Fruit fly (Drosophila melanogaster) whole organism, embryonic: ENCODE data around the gene nSMase.

Experiments used
- Aef1 ChIP-seq: fragments of 200-800 bp; sonication (Bioruptor generic); IDR thresholded peaks from 3 replicates; pipeline ENCODE4 v1.3.6; 2022; ENCODE audit warnings: missing biosample characterization, missing genetic modification characterization
- Bteb2 ChIP-seq: fragments of 200-800 bp; sonication (Bioruptor generic); optimal IDR thresholded peaks from 2 replicates; lab custom pipeline; 2016; ENCODE audit warnings: missing biosample characterization, missing genetic modification characterization
- CG12744 ChIP-seq: fragments of 200-800 bp; sonication (Bioruptor generic); optimal IDR thresholded peaks from 2 replicates; lab custom pipeline; 2016; ENCODE audit warnings: missing biosample characterization, missing genetic modification characterization
- CG13624 ChIP-seq: fragments of 200-800 bp; sonication (Bioruptor generic); optimal IDR thresholded peaks from 2 replicates; lab custom pipeline; 2016; ENCODE audit warnings: missing biosample characterization, missing genetic modification characterization
- CG15269 ChIP-seq: fragments of 200-800 bp; sonication (Bioruptor generic); optimal IDR thresholded peaks from 2 replicates; lab custom pipeline; 2018; ENCODE audit warnings: missing biosample characterization, mild to moderate bottlenecking, missing genetic modification characterization, moderate library complexity
- CG17186 ChIP-seq: fragments of 200-800 bp; sonication (Bioruptor generic); optimal IDR thresholded peaks from 3 replicates; lab custom pipeline; 2017; ENCODE audit warnings: missing biosample characterization, missing genetic modification reagents, missing genetic modification characterization
- CG18262 ChIP-seq: fragments of 200-800 bp; optimal IDR thresholded peaks from 3 replicates; lab custom pipeline; 2019; ENCODE audit warnings: missing biosample characterization, mild to moderate bottlenecking, missing genetic modification characterization, moderate library complexity
- CG18764 ChIP-seq: fragments of 200-800 bp; sonication (Bioruptor generic); optimal IDR thresholded peaks from 3 replicates; lab custom pipeline; 2016; ENCODE audit warnings: missing biosample characterization, missing genetic modification characterization
- CG30020 ChIP-seq: fragments of 200-800 bp; optimal IDR thresholded peaks from 2 replicates; lab custom pipeline; 2019; ENCODE audit warnings: missing biosample characterization, mild to moderate bottlenecking, missing genetic modification characterization, moderate library complexity
- CG30431 ChIP-seq: fragments of 200-800 bp; sonication (Bioruptor generic); optimal IDR thresholded peaks from 2 replicates; lab custom pipeline; 2017; ENCODE audit warnings: missing biosample characterization, missing genetic modification characterization
- CG34376 ChIP-seq: fragments of 200-800 bp; sonication (Bioruptor generic); optimal IDR thresholded peaks from 2 replicates; lab custom pipeline; 2018; ENCODE audit warnings: missing biosample characterization, mild to moderate bottlenecking, missing genetic modification characterization
- CG4730 ChIP-seq: fragments of 200-800 bp; sonication (Bioruptor generic); IDR thresholded peaks from 2 replicates; pipeline ENCODE4 v1.3.6; 2022; ENCODE audit warnings: missing biosample characterization, missing genetic modification characterization
- CG4820 ChIP-seq: fragments of 200-800 bp; sonication (Bioruptor generic); optimal IDR thresholded peaks from 3 replicates; lab custom pipeline; 2016; ENCODE audit warnings: missing biosample characterization, missing genetic modification characterization
- CG7357 ChIP-seq: fragments of 200-800 bp; sonication (Bioruptor generic); IDR thresholded peaks from 3 replicates; pipeline ENCODE4 v1.3.6; 2022; ENCODE audit warnings: missing biosample characterization, missing genetic modification characterization
- CG7372 ChIP-seq: fragments of 200-800 bp; sonication (Bioruptor generic); IDR thresholded peaks from 2 replicates; pipeline ENCODE4 v1.3.6; 2022; ENCODE audit warnings: missing biosample characterization, missing genetic modification characterization
- CG7786 ChIP-seq: fragments of 200-800 bp; sonication (Bioruptor generic); optimal IDR thresholded peaks from 2 replicates; lab custom pipeline; 2016; ENCODE audit warnings: missing biosample characterization, missing genetic modification characterization
- CG9215 ChIP-seq: fragments of 200-800 bp; sonication (Bioruptor generic); IDR thresholded peaks from 2 replicates; pipeline ENCODE4 v1.3.6; 2022; ENCODE audit warnings: missing biosample characterization, missing genetic modification characterization
- Dll ChIP-seq: fragments of 200-800 bp; sonication (Bioruptor generic); IDR thresholded peaks from 4 replicates; pipeline ENCODE4 v1.3.6; 2022; ENCODE audit warnings: missing biosample characterization, missing genetic modification characterization; ENCODE audit not compliant: partially characterized antibody
- Elba2 ChIP-seq: fragments of 200-800 bp; sonication (Bioruptor generic); optimal IDR thresholded peaks from 3 replicates; lab custom pipeline; 2016; ENCODE audit warnings: missing biosample characterization, missing genetic modification characterization
- Ets65A ChIP-seq: fragments of 200-800 bp; sonication (Bioruptor generic); peaks from one replicate; lab custom pipeline; 2016; ENCODE audit warnings: missing biosample characterization, missing genetic modification characterization
- HLH54F ChIP-seq: fragments of 200-800 bp; sonication (Bioruptor generic); optimal IDR thresholded peaks from 3 replicates; lab custom pipeline; 2016; ENCODE audit warnings: missing biosample characterization, missing genetic modification characterization
- Hr78 ChIP-seq, 2 experiments: fragments of 200-800 bp in 1 of 2; fragments of >200 bp in 1 of 2; sonication (Bioruptor generic) in 1 of 2; optimal IDR thresholded peaks; 2 replicates each; lab custom pipeline; 2017 to 2019; ENCODE audit warnings: missing biosample characterization in 2 of 2, missing genetic modification characterization in 2 of 2, mild to moderate bottlenecking in 1 of 2, moderate library complexity in 1 of 2
- Kr ChIP-seq: fragments of 200-800 bp; sonication (Bioruptor generic); optimal IDR thresholded peaks from 2 replicates; lab custom pipeline; 2017; ENCODE audit warnings: missing biosample characterization, mild to moderate bottlenecking, missing genetic modification characterization
- Max ChIP-seq: fragments of 200-800 bp; sonication (Bioruptor generic); optimal IDR thresholded peaks from 2 replicates; lab custom pipeline; 2016; ENCODE audit warnings: missing biosample characterization, mild to moderate bottlenecking, missing genetic modification characterization
- NC2β ChIP-seq: fragments of 200-800 bp; sonication (Bioruptor generic); optimal IDR thresholded peaks from 2 replicates; lab custom pipeline; 2016; ENCODE audit warnings: missing biosample characterization, missing genetic modification characterization
- Pdp1 ChIP-seq, 2 experiments: fragments of 200-800 bp; sonication (Bioruptor generic); optimal IDR thresholded peaks; 3 replicates each; lab custom pipeline; 2016; ENCODE audit warnings: missing biosample characterization in 2 of 2, missing genetic modification characterization in 2 of 2, mild to moderate bottlenecking in 1 of 2, moderate library complexity in 1 of 2
- Ptx1 ChIP-seq: fragments of 200-800 bp; sonication (Bioruptor generic); IDR thresholded peaks from 2 replicates; pipeline ENCODE4 v1.3.6; 2022; ENCODE audit warnings: missing biosample characterization, missing genetic modification characterization
- Side ChIP-seq: fragments of 200-800 bp; sonication (Bioruptor generic); optimal IDR thresholded peaks from 2 replicates; lab custom pipeline; 2016; ENCODE audit warnings: missing biosample characterization, missing genetic modification characterization
- Trl ChIP-seq, 3 experiments: fragments of >200 bp in 2 of 3; fragments of 200-800 bp in 1 of 3; sonication (Bioruptor generic) in 1 of 3; optimal IDR thresholded peaks; 2 replicates in 1 of 3; 3 replicates in 2 of 3; lab custom pipeline; 2016 to 2017; ENCODE audit warnings: missing biosample characterization in 1 of 3, missing genetic modification characterization in 1 of 3
- bab2 ChIP-seq: fragments of 200-800 bp; sonication (Bioruptor generic); optimal IDR thresholded peaks from 2 replicates; lab custom pipeline; 2016; ENCODE audit warnings: missing biosample characterization, missing genetic modification characterization
- bcd ChIP-seq: fragments of 200-800 bp; sonication (Bioruptor generic); optimal IDR thresholded peaks from 2 replicates; lab custom pipeline; 2017; ENCODE audit warnings: missing biosample characterization, mild to moderate bottlenecking, missing genetic modification characterization
- cas ChIP-seq: fragments of 200-800 bp; sonication (Bioruptor generic); IDR thresholded peaks from 2 replicates; pipeline ENCODE4 v1.3.6; 2022; ENCODE audit warnings: missing biosample characterization, missing genetic modification characterization
- cg ChIP-seq: fragments of 200-800 bp; sonication (Bioruptor generic); optimal IDR thresholded peaks from 3 replicates; lab custom pipeline; 2019; ENCODE audit warnings: missing biosample characterization, mild to moderate bottlenecking, missing genetic modification characterization, moderate library complexity
- crol ChIP-seq: fragments of 200-800 bp; sonication (Bioruptor generic); IDR thresholded peaks from 2 replicates; pipeline ENCODE4 v1.3.6; 2022; ENCODE audit warnings: missing biosample characterization, missing genetic modification characterization
- dpn ChIP-seq, 2 experiments: fragments of 200-800 bp; sonication (Bioruptor generic); optimal IDR thresholded peaks; 3 replicates each; lab custom pipeline; 2016; ENCODE audit warnings: missing biosample characterization in 2 of 2, missing genetic modification characterization in 2 of 2
- en ChIP-seq: fragments of 200-800 bp; sonication (Bioruptor generic); optimal IDR thresholded peaks from 2 replicates; lab custom pipeline; 2016; ENCODE audit warnings: missing biosample characterization, missing genetic modification characterization
- exex ChIP-seq: fragments of 200-800 bp; sonication (Bioruptor generic); optimal IDR thresholded peaks from 4 replicates; lab custom pipeline; 2018; ENCODE audit warnings: missing biosample characterization, mild to moderate bottlenecking, missing genetic modification characterization, moderate library complexity
- gce ChIP-seq: fragments of 200-800 bp; sonication (Bioruptor generic); IDR thresholded peaks from 3 replicates; pipeline ENCODE4 v1.3.6; 2022; ENCODE audit warnings: missing biosample characterization, missing genetic modification characterization
- ham ChIP-seq: fragments of 200-800 bp; sonication (Bioruptor generic); IDR thresholded peaks from 2 replicates; pipeline ENCODE4 v1.3.6; 2022; ENCODE audit warnings: missing biosample characterization, missing genetic modification characterization
- hkb ChIP-seq, 2 experiments: fragments of 200-800 bp in 1 of 2; fragments of >200 bp in 1 of 2; sonication (Bioruptor generic) in 1 of 2; IDR thresholded peaks in 1 of 2; optimal IDR thresholded peaks in 1 of 2; 2 replicates each; pipeline versions ENCODE4 v1.3.6 to Lab custom; 2017 to 2022; ENCODE audit warnings: missing biosample characterization in 1 of 2, missing genetic modification characterization in 1 of 2
- knrl ChIP-seq: fragments of 200-800 bp; sonication (Bioruptor generic); IDR thresholded peaks from 3 replicates; pipeline ENCODE4 v1.3.6; 2022; ENCODE audit warnings: missing biosample characterization, missing genetic modification characterization; ENCODE audit not compliant: partially characterized antibody
- lilli ChIP-seq: fragments of 200-800 bp; sonication (Bioruptor generic); optimal IDR thresholded peaks from 3 replicates; lab custom pipeline; 2016; ENCODE audit warnings: missing biosample characterization, missing genetic modification characterization
- nau ChIP-seq: fragments of 200-800 bp; sonication (Bioruptor generic); optimal IDR thresholded peaks from 3 replicates; lab custom pipeline; 2017; ENCODE audit warnings: missing biosample characterization, mild to moderate bottlenecking, missing genetic modification characterization, missing genetic modification reagents
- nmo ChIP-seq: fragments of 200-800 bp; sonication (Bioruptor generic); optimal IDR thresholded peaks from 2 replicates; lab custom pipeline; 2018; ENCODE audit warnings: missing biosample characterization, mild to moderate bottlenecking, missing genetic modification characterization, moderate library complexity
- pzg ChIP-seq: fragments of 200-800 bp; sonication (Bioruptor generic); optimal IDR thresholded peaks from 3 replicates; lab custom pipeline; 2018; ENCODE audit warnings: missing biosample characterization, mild to moderate bottlenecking, missing genetic modification characterization, moderate library complexity
- ro ChIP-seq: fragments of 200-800 bp; sonication (Bioruptor generic); IDR thresholded peaks from 2 replicates; pipeline ENCODE4 v1.3.6; 2022; ENCODE audit warnings: missing biosample characterization, missing genetic modification characterization
- sens-2 ChIP-seq: fragments of 200-800 bp; sonication (Bioruptor generic); IDR thresholded peaks from 2 replicates; pipeline ENCODE4 v1.3.6; 2022; ENCODE audit warnings: missing biosample characterization, missing genetic modification characterization
- sisA ChIP-seq: fragments of 200-800 bp; sonication (Bioruptor generic); IDR thresholded peaks from 2 replicates; pipeline ENCODE4 v1.3.6; 2022; ENCODE audit warnings: missing biosample characterization, missing genetic modification characterization
- tin ChIP-seq: fragments of 200-800 bp; sonication (Bioruptor generic); optimal IDR thresholded peaks from 3 replicates; lab custom pipeline; 2016; ENCODE audit warnings: missing biosample characterization, missing genetic modification characterization

nSMase gene

dm6 chr3L:3239033-3239752, 20.2 kb downstream of the nSMase start, which contains the start of gene CG17746 (continued):
- TF ChIP-seq CG30020 (no peak), CG18764 (GFP tag; lab: Kevin White, UChicago) (no peak), CG17186 (GFP tag; lab: Kevin White, UChicago) (peak; percentile 83), Pdp1 (GFP tag; optimal IDR thresholded peaks at IDR 0.05; lab: Kevin White, UChicago) (peak in 1 of 2 experiments; percentile 63), Hr78 (GFP tag; optimal IDR thresholded peaks at IDR 0.05; lab: Kevin White, UChicago) (peak in 1 of 2 experiments; percentile 66), ham (GFP tag; lab: Robert Waterston, UW) (no peak), cas (GFP tag; lab: Robert Waterston, UW) (peak; percentile 33; the same call in 1 of the 2 replicates), Max (GFP tag; lab: Kevin White, UChicago) (peak; percentile 41), CG9215 (GFP tag; lab: Robert Waterston, UW) (no peak), Ets65A (GFP tag; lab: Kevin White, UChicago) (peak; percentile 92), ro (GFP tag; lab: Robert Waterston, UW) (no peak), sens-2 (GFP tag; lab: Robert Waterston, UW) (no peak), Trl (optimal IDR thresholded peaks at IDR 0.05; lab: Kevin White, UChicago) (peak in 1 of 2 experiments; percentile 10), Trl (GFP tag; optimal IDR thresholded peaks at IDR 0.05; lab: Kevin White, UChicago) (peak; percentile 38), CG30431 (GFP tag; lab: Kevin White, UChicago) (no peak), CG13624 (GFP tag; lab: Kevin White, UChicago) (peak; percentile 77), nmo (GFP tag; lab: Kevin White, UChicago) (peak; percentile 43), CG18262 (tag; lab: Kevin White, UChicago) (no peak), Bteb2 (peak; percentile 45), CG7357 (GFP tag; lab: Robert Waterston, UW) (no peak), Ptx1 (GFP tag; lab: Robert Waterston, UW) (no peak), Kr (GFP tag; lab: Kevin White, UChicago) (no peak), CG4820 (GFP tag; lab: Kevin White, UChicago) (peak; percentile 15), CG7372 (no peak), knrl (GFP tag; lab: Robert Waterston, UW) (peak; percentile 43; the same call in 1 of the 3 replicates), CG7786 (peak; percentile 27), Dll (GFP tag; lab: Robert Waterston, UW) (peak; percentile 57; the same call in 3 of the 4 replicates), nau (GFP tag; lab: Kevin White, UChicago) (no peak), bab2 (GFP tag; lab: Kevin White, UChicago) (peak; percentile 58), crol (GFP tag; lab: Robert Waterston, UW) (no peak), hkb (optimal IDR thresholded peaks at IDR 0.05; lab: Kevin White, UChicago) (peak; percentile 84), hkb (GFP tag; IDR thresholded peaks at IDR 0.05; lab: Robert Waterston, UW) (no peak), CG34376 (GFP tag; lab: Kevin White, UChicago) (peak; percentile 53), gce (GFP tag; lab: Robert Waterston, UW) (no peak), pzg (GFP tag; lab: Kevin White, UChicago) (peak; percentile 99), Side (GFP tag; lab: Kevin White, UChicago) (peak; percentile 56), CG12744 (GFP tag; lab: Kevin White, UChicago) (peak; percentile 50), cg (GFP tag; lab: Kevin White, UChicago) (no peak), CG15269 (no peak), exex (tag; lab: Kevin White, UChicago) (no peak), Elba2 (GFP tag; lab: Kevin White, UChicago) (no peak), bcd (no peak), Aef1 (GFP tag; lab: Robert Waterston, UW) (no peak), CG4730 (GFP tag; lab: Robert Waterston, UW) (no peak), en (GFP tag; lab: Kevin White, UChicago) (no peak), tin (GFP tag; lab: Kevin White, UChicago) (peak; percentile 45), sisA (GFP tag; lab: Robert Waterston, UW) (peak; percentile 26; the same call in 1 of the 2 replicates), HLH54F (GFP tag; lab: Kevin White, UChicago) (peak; percentile 32), lilli (GFP tag; lab: Kevin White, UChicago) (peak; percentile 62), NC2β (peak; percentile 28), dpn (GFP tag; optimal IDR thresholded peaks at IDR 0.05; lab: Kevin White, UChicago) (peak; percentile 43 to 61)
